Worm (Caenorhabditis elegans) whole organism, L3 larva: ENCODE results near the gene lig-1.

Experiments used
- ZK546.5 ChIP-seq: sonication (generic microtip); optimal IDR thresholded peaks from 2 replicates; lab custom pipeline; 2017; ENCODE audit warnings: missing biosample characterization, missing genetic modification characterization
- lin-39 ChIP-seq: fragments of 150-350 bp; optimal IDR thresholded peaks from 2 replicates; lab custom pipeline; 2018; ENCODE audit warnings: missing biosample characterization, missing genetic modification reagents, missing genetic modification characterization
- mdl-1 ChIP-seq: fragments of 150-350 bp; optimal IDR thresholded peaks from 2 replicates; lab custom pipeline; 2014; ENCODE audit warnings: missing biosample characterization, missing genetic modification characterization
- nhr-12 ChIP-seq: fragments of 150-350 bp; optimal IDR thresholded peaks from 2 replicates; lab custom pipeline; 2014; ENCODE audit warnings: missing biosample characterization, missing genetic modification characterization
- nhr-237 ChIP-seq: fragments of 150-350 bp; optimal IDR thresholded peaks from 2 replicates; lab custom pipeline; 2014; ENCODE audit warnings: missing biosample characterization, missing genetic modification characterization
- nhr-28 ChIP-seq: fragments of 150-350 bp; optimal IDR thresholded peaks from 2 replicates; lab custom pipeline; 2014; ENCODE audit warnings: missing biosample characterization, missing genetic modification characterization
- pqm-1 ChIP-seq: fragments of 150-350 bp; optimal IDR thresholded peaks from 2 replicates; lab custom pipeline; 2017; ENCODE audit warnings: missing biosample characterization, missing genetic modification characterization, inconsistent platforms
- skn-1 ChIP-seq: fragments of 150-350 bp; optimal IDR thresholded peaks from 2 replicates; lab custom pipeline; 2014; ENCODE audit warnings: missing biosample characterization, missing genetic modification characterization
- ztf-11 ChIP-seq: fragments of 150-350 bp; optimal IDR thresholded peaks from 2 replicates; lab custom pipeline; 2014; ENCODE audit warnings: missing biosample characterization, missing genetic modification characterization

- TF ChIP-seq pqm-1 (tag; lab: Kevin White, UChicago) (no peak), mdl-1 (tag; lab: Kevin White, UChicago) (no peak), nhr-237 (tag; lab: Kevin White, UChicago) (no peak), nhr-12 (tag; lab: Kevin White, UChicago) (no peak), ztf-11 (no peak), ZK546.5 (tag; lab: Kevin White, UChicago) (no peak), nhr-28 (no peak), lin-39 (tag; lab: Kevin White, UChicago) (no peak), skn-1 (tag; lab: Kevin White, UChicago) (no peak)
Measured at ce11 chrV:10773216-10773615, 40.7 kb upstream of the lig-1 start.
